Fruit fly (Drosophila melanogaster) whole organism, embryonic: Measurements from ENCODE around the gene rec.

ENCODE experiments used
- BEAF-32 ChIP-seq: fragments of 200-800 bp; sonication (Bioruptor generic); optimal IDR thresholded peaks from 3 replicates; lab custom pipeline; 2017; ENCODE audit warnings: missing biosample characterization, missing genetic modification characterization, mild to moderate bottlenecking, moderate library complexity, missing genetic modification reagents
- Blimp-1 ChIP-seq: fragments of 200-800 bp; sonication (Bioruptor generic); optimal IDR thresholded peaks from 3 replicates; lab custom pipeline; 2018; ENCODE audit warnings: missing biosample characterization, missing genetic modification characterization, mild to moderate bottlenecking, moderate library complexity, missing genetic modification reagents
- CG10267 ChIP-seq: fragments of 200-800 bp; sonication (Bioruptor generic); optimal IDR thresholded peaks from 2 replicates; lab custom pipeline; 2018; ENCODE audit warnings: missing biosample characterization, mild to moderate bottlenecking, missing genetic modification characterization, moderate library complexity
- CG10366 ChIP-seq: fragments of 200-800 bp; sonication (Bioruptor generic); IDR thresholded peaks from 2 replicates; pipeline ENCODE4 v1.3.6; 2022; ENCODE audit warnings: missing biosample characterization, missing genetic modification characterization
- CG12104 ChIP-seq: fragments of 200-800 bp; sonication (Bioruptor generic); optimal IDR thresholded peaks from 3 replicates; lab custom pipeline; 2016; ENCODE audit warnings: missing biosample characterization, missing genetic modification characterization
- CG1233 ChIP-seq: fragments of 200-800 bp; sonication (Bioruptor generic); optimal IDR thresholded peaks from 4 replicates; lab custom pipeline; 2018; ENCODE audit warnings: missing biosample characterization, mild to moderate bottlenecking, missing genetic modification characterization
- CG13296 ChIP-seq: fragments of 200-800 bp; sonication (Bioruptor generic); optimal IDR thresholded peaks from 3 replicates; lab custom pipeline; 2018; ENCODE audit warnings: missing biosample characterization, mild to moderate bottlenecking, missing genetic modification characterization
- CG14050 ChIP-seq: fragments of 200-800 bp; sonication (Bioruptor generic); IDR thresholded peaks from 3 replicates; pipeline ENCODE4 v1.3.6; 2022; ENCODE audit warnings: missing biosample characterization, missing genetic modification characterization
- CG14667 ChIP-seq: fragments of 200-800 bp; sonication (Bioruptor generic); IDR thresholded peaks from 2 replicates; pipeline ENCODE4 v1.3.6; 2022; ENCODE audit warnings: missing biosample characterization, missing genetic modification characterization
- CG15011 ChIP-seq: fragments of 200-800 bp; sonication (Bioruptor generic); optimal IDR thresholded peaks from 3 replicates; lab custom pipeline; 2018; ENCODE audit warnings: missing biosample characterization, mild to moderate bottlenecking, missing genetic modification characterization
- CG15514 ChIP-seq: fragments of 200-800 bp; sonication (Bioruptor generic); optimal IDR thresholded peaks from 3 replicates; lab custom pipeline; 2017; ENCODE audit warnings: missing biosample characterization, missing genetic modification characterization, mild to moderate bottlenecking, moderate library complexity, missing genetic modification reagents
- CG15696 ChIP-seq: fragments of 200-800 bp; sonication (Bioruptor generic); optimal IDR thresholded peaks from 2 replicates; lab custom pipeline; 2019; ENCODE audit warnings: missing biosample characterization, mild to moderate bottlenecking, missing genetic modification characterization, moderate library complexity
- CG1792 ChIP-seq: fragments of 200-800 bp; sonication (Bioruptor generic); optimal IDR thresholded peaks from 2 replicates; lab custom pipeline; 2016; ENCODE audit warnings: missing biosample characterization, missing genetic modification characterization
- CG2199 ChIP-seq: fragments of 200-800 bp; sonication (Bioruptor generic); IDR thresholded peaks from 3 replicates; pipeline ENCODE4 v1.3.6; 2022; ENCODE audit warnings: missing biosample characterization, missing genetic modification characterization
- CG4360 ChIP-seq: fragments of 200-800 bp; sonication (Bioruptor generic); IDR thresholded peaks from 2 replicates; pipeline ENCODE4 v1.3.6; 2022; ENCODE audit warnings: missing biosample characterization, missing genetic modification characterization
- CG43689 ChIP-seq: fragments of 200-800 bp; sonication (Bioruptor generic); IDR thresholded peaks from 2 replicates; pipeline ENCODE4 v1.3.6; 2022; ENCODE audit warnings: missing biosample characterization, missing genetic modification characterization
- CG5245 ChIP-seq: fragments of 200-800 bp; sonication (Bioruptor generic); optimal IDR thresholded peaks from 3 replicates; lab custom pipeline; 2016; ENCODE audit warnings: missing biosample characterization, missing genetic modification characterization
- CG6689 ChIP-seq: fragments of 200-800 bp; sonication (Bioruptor generic); IDR thresholded peaks from 2 replicates; pipeline ENCODE4 v1.3.6; 2022; ENCODE audit warnings: missing biosample characterization, missing genetic modification characterization
- CG9609 ChIP-seq: fragments of 200-800 bp; sonication (Bioruptor generic); optimal IDR thresholded peaks from 3 replicates; lab custom pipeline; 2016; ENCODE audit warnings: missing biosample characterization, missing genetic modification characterization
- CG9876 ChIP-seq: fragments of 200-800 bp; sonication (Bioruptor generic); optimal IDR thresholded peaks from 2 replicates; lab custom pipeline; 2016; ENCODE audit warnings: missing biosample characterization, missing genetic modification characterization
- CrebB ChIP-seq: fragments of 200-800 bp; sonication (Bioruptor generic); optimal IDR thresholded peaks from 3 replicates; lab custom pipeline; 2018; ENCODE audit warnings: missing biosample characterization, mild to moderate bottlenecking, missing genetic modification characterization
- D19A ChIP-seq: fragments of 200-800 bp; optimal IDR thresholded peaks from 3 replicates; lab custom pipeline; 2019; ENCODE audit warnings: missing biosample characterization, mild to moderate bottlenecking, missing genetic modification characterization, moderate library complexity
- Doc3 ChIP-seq: fragments of 200-800 bp; sonication (Bioruptor generic); IDR thresholded peaks from 3 replicates; pipeline ENCODE4 v1.3.6; 2022; ENCODE audit warnings: missing biosample characterization, missing genetic modification characterization; ENCODE audit not compliant: partially characterized antibody
- Meics ChIP-seq: fragments of 200-800 bp; sonication (Bioruptor generic); optimal IDR thresholded peaks from 2 replicates; lab custom pipeline; 2017; ENCODE audit warnings: missing biosample characterization, mild to moderate bottlenecking, missing genetic modification characterization
- NC2β ChIP-seq: fragments of 200-800 bp; sonication (Bioruptor generic); optimal IDR thresholded peaks from 2 replicates; lab custom pipeline; 2016; ENCODE audit warnings: missing biosample characterization, missing genetic modification characterization
- Oli ChIP-seq: fragments of 200-800 bp; sonication (Bioruptor generic); optimal IDR thresholded peaks from 2 replicates; lab custom pipeline; 2018; ENCODE audit warnings: missing biosample characterization, mild to moderate bottlenecking, missing genetic modification characterization, moderate library complexity
- Xrp1 ChIP-seq: fragments of 200-800 bp; sonication (Bioruptor generic); IDR thresholded peaks from 2 replicates; pipeline ENCODE4 v1.3.6; 2022; ENCODE audit warnings: missing biosample characterization, missing genetic modification characterization
- amos ChIP-seq: fragments of 200-800 bp; sonication (Bioruptor generic); IDR thresholded peaks from 2 replicates; pipeline ENCODE4 v1.3.6; 2022; ENCODE audit warnings: missing biosample characterization, missing genetic modification characterization; ENCODE audit not compliant: partially characterized antibody
- ash1 ChIP-seq: fragments of 200-800 bp; sonication (Bioruptor generic); optimal IDR thresholded peaks from 2 replicates; lab custom pipeline; 2018; ENCODE audit warnings: missing biosample characterization, mild to moderate bottlenecking, missing genetic modification characterization
- chm ChIP-seq: fragments of 200-800 bp; sonication (Bioruptor generic); IDR thresholded peaks from 2 replicates; pipeline ENCODE4 v1.3.6; 2022; ENCODE audit warnings: missing biosample characterization, missing genetic modification characterization
- dysf ChIP-seq: fragments of 200-800 bp; sonication (Bioruptor generic); IDR thresholded peaks from 3 replicates; pipeline ENCODE4 v1.3.6; 2022; ENCODE audit warnings: missing biosample characterization, missing genetic modification characterization
- fru ChIP-seq: fragments of >200 bp; optimal IDR thresholded peaks from 2 replicates; lab custom pipeline; 2017
- fu2 ChIP-seq: fragments of 200-800 bp; sonication (Bioruptor generic); optimal IDR thresholded peaks from 2 replicates; lab custom pipeline; 2016; ENCODE audit warnings: missing biosample characterization, missing genetic modification characterization
- gcm ChIP-seq: fragments of 200-800 bp; sonication (Bioruptor generic); optimal IDR thresholded peaks from 2 replicates; lab custom pipeline; 2019; ENCODE audit warnings: missing biosample characterization, mild to moderate bottlenecking, missing genetic modification characterization, moderate library complexity
- hth ChIP-seq: fragments of >200 bp; optimal IDR thresholded peaks from 2 replicates; lab custom pipeline; 2017; ENCODE audit warnings: inconsistent platforms
- ken ChIP-seq: fragments of 200-800 bp; sonication (Bioruptor generic); IDR thresholded peaks from 3 replicates; pipeline ENCODE4 v1.3.6; 2022; ENCODE audit warnings: missing biosample characterization, missing genetic modification characterization
- lola ChIP-seq, 3 experiments: fragments of >200 bp in 2 of 3; fragments of 200-800 bp in 1 of 3; sonication (Bioruptor generic) in 1 of 3; optimal IDR thresholded peaks; 2 replicates each; lab custom pipeline; 2017 to 2019; ENCODE audit warnings: missing biosample characterization in 3 of 3, missing genetic modification characterization in 3 of 3, mild to moderate bottlenecking in 1 of 3, moderate library complexity in 1 of 3
- nerfin-2 ChIP-seq: fragments of 200-800 bp; sonication (Bioruptor generic); IDR thresholded peaks from 2 replicates; pipeline ENCODE4 v1.3.6; 2022; ENCODE audit warnings: missing biosample characterization, missing genetic modification characterization; ENCODE audit not compliant: partially characterized antibody
- peb ChIP-seq: fragments of 200-800 bp; sonication (Bioruptor generic); IDR thresholded peaks from 2 replicates; pipeline ENCODE4 v1.3.6; 2022; ENCODE audit warnings: missing biosample characterization, missing genetic modification characterization
- pho ChIP-seq: fragments of 200-800 bp; sonication (Bioruptor generic); optimal IDR thresholded peaks from 2 replicates; lab custom pipeline; 2016; ENCODE audit warnings: missing biosample characterization, missing genetic modification characterization
- pnt ChIP-seq: fragments of 200-800 bp; sonication (Bioruptor generic); optimal IDR thresholded peaks from 3 replicates; lab custom pipeline; 2016; ENCODE audit warnings: missing biosample characterization, missing genetic modification characterization
- pzg ChIP-seq: fragments of 200-800 bp; sonication (Bioruptor generic); optimal IDR thresholded peaks from 3 replicates; lab custom pipeline; 2018; ENCODE audit warnings: missing biosample characterization, mild to moderate bottlenecking, missing genetic modification characterization, moderate library complexity
- sd ChIP-seq: fragments of 200-800 bp; sonication (Bioruptor generic); optimal IDR thresholded peaks from 3 replicates; lab custom pipeline; 2018; ENCODE audit warnings: missing biosample characterization, mild to moderate bottlenecking, missing genetic modification characterization, moderate library complexity
- sisA ChIP-seq: fragments of 200-800 bp; sonication (Bioruptor generic); IDR thresholded peaks from 2 replicates; pipeline ENCODE4 v1.3.6; 2022; ENCODE audit warnings: missing biosample characterization, missing genetic modification characterization
- sob ChIP-seq: fragments of 200-800 bp; sonication (Bioruptor generic); IDR thresholded peaks from 2 replicates; pipeline ENCODE4 v1.3.6; 2022; ENCODE audit warnings: missing biosample characterization, missing genetic modification characterization
- tap ChIP-seq: fragments of 200-800 bp; optimal IDR thresholded peaks from 3 replicates; lab custom pipeline; 2019; ENCODE audit warnings: missing biosample characterization, mild to moderate bottlenecking, missing genetic modification characterization, moderate library complexity
- tgo ChIP-seq: fragments of 200-800 bp; sonication (Bioruptor generic); IDR thresholded peaks from 3 replicates; pipeline ENCODE4 v1.3.6; 2022; ENCODE audit warnings: missing biosample characterization, missing genetic modification characterization
- tio ChIP-seq: fragments of 200-800 bp; sonication (Bioruptor generic); optimal IDR thresholded peaks from 2 replicates; lab custom pipeline; 2017; ENCODE audit warnings: missing biosample characterization, missing genetic modification characterization, inconsistent platforms
- trh ChIP-seq: fragments of 200-800 bp; sonication (Bioruptor generic); optimal IDR thresholded peaks from 2 replicates; lab custom pipeline; 2016; ENCODE audit warnings: missing biosample characterization, missing genetic modification characterization
- unc-4 ChIP-seq: fragments of 200-800 bp; sonication (Bioruptor generic); IDR thresholded peaks from 2 replicates; pipeline ENCODE4 v1.3.6; 2022; ENCODE audit warnings: missing biosample characterization, missing genetic modification characterization; ENCODE audit not compliant: partially characterized antibody
- usp ChIP-seq: fragments of >200 bp; optimal IDR thresholded peaks from 2 replicates; lab custom pipeline; 2017; ENCODE audit warnings: missing biosample characterization, missing genetic modification characterization
- wor ChIP-seq: fragments of 200-800 bp; sonication (Bioruptor generic); IDR thresholded peaks from 2 replicates; pipeline ENCODE4 v1.3.6; 2022; ENCODE audit warnings: missing biosample characterization, missing genetic modification characterization

Gene rec

DNA sequence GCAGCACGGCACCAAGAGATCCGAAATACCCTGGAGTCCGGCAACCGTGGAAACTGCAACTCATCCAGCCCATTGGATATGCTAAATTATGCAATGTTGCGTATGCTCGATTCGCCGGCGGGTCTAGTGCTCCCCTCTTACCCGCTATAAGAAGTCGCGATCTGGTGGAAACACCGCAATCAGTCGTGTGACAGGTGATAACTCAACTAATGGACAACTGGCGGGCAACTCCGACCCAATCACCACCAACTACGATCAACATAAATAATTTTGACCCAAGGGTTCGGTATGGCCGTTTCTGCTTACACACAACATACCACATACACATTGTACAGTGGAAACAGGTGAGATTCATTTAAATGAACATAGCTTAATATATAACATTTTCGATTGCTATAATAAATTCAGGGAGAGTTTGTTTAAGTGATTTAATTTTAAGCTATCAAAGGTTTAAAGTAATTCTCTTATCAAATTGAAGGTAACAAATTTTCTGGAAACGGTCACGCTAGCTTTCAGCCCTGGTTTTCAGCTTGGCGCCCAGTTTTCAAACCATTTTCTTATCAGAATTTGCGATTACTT, 24.8 kb upstream of the rec start, which contains the start of gene Hmt-1 (continued):
- TF ChIP-seq CG12104 (GFP tag; lab: Kevin White, UChicago) (no peak), peb (GFP tag; lab: Robert Waterston, UW) (no peak), lola (GFP tag; optimal IDR thresholded peaks at IDR 0.05; lab: Kevin White, UChicago) (no peak), fu2 (GFP tag; lab: Kevin White, UChicago) (no peak), nerfin-2 (GFP tag; lab: Robert Waterston, UW) (no peak), CG9876 (no peak), CG14050 (no peak), CG43689 (GFP tag; lab: Robert Waterston, UW) (no peak), sisA (no peak), BEAF-32 (GFP tag; lab: Kevin White, UChicago) (peak; percentile 47), Oli (tag; lab: Kevin White, UChicago) (no peak), hth (lab: Kevin White, UChicago) (no peak), ken (GFP tag; lab: Robert Waterston, UW) (no peak), CG13296 (no peak), CG4360 (GFP tag; lab: Robert Waterston, UW) (no peak), Xrp1 (GFP tag; lab: Robert Waterston, UW) (no peak), Doc3 (GFP tag; lab: Robert Waterston, UW) (no peak), tgo (GFP tag; lab: Robert Waterston, UW) (no peak), sob (GFP tag; lab: Robert Waterston, UW) (0 out of 2 replicates have a peak, but pooled peaks have one; percentile 20), pzg (GFP tag; lab: Kevin White, UChicago) (peak; percentile 86), CG1233 (GFP tag; lab: Kevin White, UChicago) (no peak), D19A (no peak), CG10366 (GFP tag; lab: Robert Waterston, UW) (no peak), trh (GFP tag; lab: Kevin White, UChicago) (no peak), sd (tag; lab: Kevin White, UChicago) (no peak), tio (no peak), CG2199 (GFP tag; lab: Robert Waterston, UW) (no peak), usp (GFP tag; lab: Kevin White, UChicago) (no peak), CG9609 (GFP tag; lab: Kevin White, UChicago) (no peak), tap (tag; lab: Kevin White, UChicago) (no peak), Blimp-1 (GFP tag; lab: Kevin White, UChicago) (no peak), wor (GFP tag; lab: Robert Waterston, UW) (no peak), CG15514 (GFP tag; lab: Kevin White, UChicago) (peak; percentile 62), Meics (GFP tag; lab: Kevin White, UChicago) (no peak), dysf (GFP tag; lab: Robert Waterston, UW) (no peak), pho (GFP tag; lab: Kevin White, UChicago) (no peak), fru (lab: Kevin White, UChicago) (no peak), CG10267 (tag; lab: Kevin White, UChicago) (no peak), amos (no peak), CG5245 (GFP tag; lab: Kevin White, UChicago) (no peak), ash1 (no peak), pnt (GFP tag; lab: Kevin White, UChicago) (no peak), CG15011 (no peak), CG6689 (no peak), gcm (GFP tag; lab: Kevin White, UChicago) (no peak), CG15696 (no peak), unc-4 (GFP tag; lab: Robert Waterston, UW) (no peak), CrebB (no peak), chm (no peak), CG14667 (no peak), CG1792 (GFP tag; lab: Kevin White, UChicago) (no peak), NC2β (GFP tag; lab: Kevin White, UChicago) (no peak)
